Worm (Caenorhabditis elegans) whole organism, L4 larva: ENCODE data around the gene Y38E10A.14.

ENCODE experiments used
- D1046.2 ChIP-seq: fragments of 200-800 bp; sonication (Bioruptor generic); IDR thresholded peaks from 2 replicates; pipeline ENCODE4 v1.3.6; 2022; ENCODE audit warnings: missing genetic modification characterization, missing compliant biosample characterization
- ama-1 ChIP-seq: fragments of 150-350 bp; optimal IDR thresholded peaks from 2 replicates; lab custom pipeline; 2014; ENCODE audit warnings: inconsistent platforms, mixed read lengths
- fkh-10 ChIP-seq: fragments of 150-350 bp; optimal IDR thresholded peaks from 2 replicates; lab custom pipeline; 2014; ENCODE audit warnings: missing biosample characterization, missing genetic modification reagents, missing genetic modification characterization
- hlh-30 ChIP-seq: sonication (generic microtip); optimal IDR thresholded peaks from 2 replicates; lab custom pipeline; 2017; ENCODE audit warnings: antibody characterized with exemption, mild to moderate bottlenecking, missing genetic modification characterization, missing compliant biosample characterization; ENCODE audit not compliant: insufficient read depth
- lin-13 ChIP-seq: fragments of 150-350 bp; optimal IDR thresholded peaks from 2 replicates; lab custom pipeline; 2014; ENCODE audit warnings: missing biosample characterization, missing genetic modification reagents, missing genetic modification characterization
- mdl-1 ChIP-seq, 2 experiments: fragments of 150-350 bp in 1 of 2; sonication (generic microtip) in 1 of 2; optimal IDR thresholded peaks; 2 replicates each; lab custom pipeline; 2014 to 2017; ENCODE audit warnings: missing biosample characterization in 2 of 2, missing genetic modification characterization in 2 of 2
- nhr-111 ChIP-seq: fragments of 200-800 bp; sonication (Bioruptor generic); optimal IDR thresholded peaks from 2 replicates; lab custom pipeline; 2018; ENCODE audit warnings: mild to moderate bottlenecking, missing genetic modification characterization, missing compliant biosample characterization
- nhr-77 ChIP-seq: fragments of 150-350 bp; optimal IDR thresholded peaks from 2 replicates; lab custom pipeline; 2014; ENCODE audit warnings: missing biosample characterization, missing genetic modification characterization
- pha-4 ChIP-seq, 2 experiments: fragments of 150-350 bp in 1 of 2; fragments of 200-800 bp in 1 of 2; sonication (Bioruptor generic) in 1 of 2; IDR thresholded peaks in 1 of 2; optimal IDR thresholded peaks in 1 of 2; 2 replicates each; pipeline versions ENCODE4 v1.3.6 to Lab custom; 2014 to 2022; ENCODE audit warnings: missing genetic modification characterization in 2 of 2, missing genetic modification reagents in 2 of 2, missing biosample characterization in 1 of 2, missing compliant biosample characterization in 1 of 2
- php-3 ChIP-seq: fragments of 200-800 bp; sonication (Bioruptor generic); IDR thresholded peaks from 2 replicates; pipeline ENCODE4 v1.3.6; 2022; ENCODE audit warnings: missing genetic modification reagents, missing genetic modification characterization, missing compliant biosample characterization
- saeg-2 ChIP-seq: fragments of 200-800 bp; sonication (Bioruptor generic); IDR thresholded peaks from 2 replicates; pipeline ENCODE4 v1.3.6; 2022; ENCODE audit warnings: missing genetic modification reagents, missing genetic modification characterization, missing compliant biosample characterization

DNA sequence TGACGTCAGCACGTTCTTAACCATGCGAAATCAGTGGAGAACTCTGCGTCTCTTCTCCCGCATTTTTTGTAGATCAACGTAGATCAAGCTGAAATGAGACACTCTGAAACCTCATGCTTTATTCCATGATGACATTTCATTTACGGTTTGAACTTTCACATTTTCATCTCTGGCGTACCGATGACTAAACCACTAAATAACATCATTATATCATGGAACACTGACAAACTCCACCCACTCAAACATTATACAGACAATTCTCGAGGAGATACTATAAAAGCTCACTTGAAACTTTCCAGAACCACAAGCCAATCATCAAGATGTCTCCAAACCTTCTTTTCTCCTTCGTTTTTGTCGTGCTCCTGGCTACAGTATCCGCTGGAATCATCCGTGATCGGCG is 2.6 kb upstream of the Y38E10A.14 start, which contains the start of gene nspe-7:
- no peak for TF ChIP-seq pha-4 (GFP tag; IDR thresholded peaks at IDR 0.05; lab: Robert Waterston, UW)
- no peak for TF ChIP-seq pha-4 (tag; optimal IDR thresholded peaks at IDR 0.05; lab: Kevin White, UChicago)
- no peak for TF ChIP-seq nhr-77
- no peak for TF ChIP-seq mdl-1 (tag; optimal IDR thresholded peaks at IDR 0.05; lab: Kevin White, UChicago)
- TF ChIP-seq lin-13 (GFP tag; lab: Kevin White, UChicago) = no peak
- no peak for TF ChIP-seq D1046.2 (GFP tag; lab: Robert Waterston, UW)
- no peak for TF ChIP-seq fkh-10 (GFP tag; lab: Kevin White, UChicago)
- no peak for TF ChIP-seq ama-1 (lab: Kevin White, UChicago)
- no peak for TF ChIP-seq php-3 (GFP tag; lab: Robert Waterston, UW)
- TF ChIP-seq nhr-111 (GFP tag; lab: Kevin White, UChicago) = no peak
- TF ChIP-seq hlh-30 (tag; lab: Kevin White, UChicago) = no peak
- TF ChIP-seq saeg-2 (GFP tag; lab: Robert Waterston, UW) = no peak
